Fruit fly (Drosophila melanogaster): ENCODE measurements around the gene GluRIIE.

GluRIIE gene

dm6 chr3R:20605078-20605477 is 43.4 kb downstream of the GluRIIE start:
- TF ChIP-seq Hr96 (GFP tag; optimal IDR thresholded peaks at IDR 0.05) (no peak), CG14711 (tag; optimal IDR thresholded peaks at IDR 0.05) (no peak), CG12768 (GFP tag; optimal IDR thresholded peaks at IDR 0.05) (no peak), Crg-1 (GFP tag; optimal IDR thresholded peaks at IDR 0.05) (no peak), kay (GFP tag; ENCODE audit: borderline replicate concordance) (no peak), CG1620 (GFP tag; optimal IDR thresholded peaks at IDR 0.05) (no peak), cnc (optimal IDR thresholded peaks at IDR 0.05) (no peak), cic (GFP tag; optimal IDR thresholded peaks at IDR 0.05) (no peak), toe (GFP tag; optimal IDR thresholded peaks at IDR 0.05) (no peak), CG7101 (tag; optimal IDR thresholded peaks at IDR 0.05) (no peak), Clk (GFP tag; optimal IDR thresholded peaks at IDR 0.05) (no peak), tj (GFP tag; optimal IDR thresholded peaks at IDR 0.05) (no peak)

dm6 chr3R:20604078-20604477 is 44.4 kb downstream of the GluRIIE start:
- TF ChIP-seq CG1620 (GFP tag; optimal IDR thresholded peaks at IDR 0.05) (no peak), ovo (GFP tag; optimal IDR thresholded peaks at IDR 0.05) (no peak), toe (GFP tag; optimal IDR thresholded peaks at IDR 0.05) (no peak), tj (GFP tag; optimal IDR thresholded peaks at IDR 0.05) (no peak), CG11617 (GFP tag; optimal IDR thresholded peaks at IDR 0.05) (no peak), Mnt (GFP tag; optimal IDR thresholded peaks at IDR 0.05) (no peak), pad (GFP tag; optimal IDR thresholded peaks at IDR 0.05) (no peak)

dm6 chr3R:20602599-20602998 is 45.9 kb downstream of the GluRIIE start:
- TF ChIP-seq cic (GFP tag; optimal IDR thresholded peaks at IDR 0.05) (no peak), CG33017 (tag; optimal IDR thresholded peaks at IDR 0.05) (no peak), kay (GFP tag; ENCODE audit: borderline replicate concordance) (peak; percentile 32), Clk (GFP tag; optimal IDR thresholded peaks at IDR 0.05) (no peak), Crg-1 (GFP tag; optimal IDR thresholded peaks at IDR 0.05) (no peak), CG1620 (GFP tag; optimal IDR thresholded peaks at IDR 0.05) (no peak)

dm6 chr3R:20600109-20600508 is 48.4 kb downstream of the GluRIIE start:
- no peak for TF ChIP-seq cic (GFP tag; optimal IDR thresholded peaks at IDR 0.05)
- TF ChIP-seq tj (GFP tag; optimal IDR thresholded peaks at IDR 0.05): no peak
- TF ChIP-seq CG33017 (tag; optimal IDR thresholded peaks at IDR 0.05): no peak
- TF ChIP-seq CG7045 (GFP tag; optimal IDR thresholded peaks at IDR 0.05): no peak
- TF ChIP-seq Hr96 (GFP tag; optimal IDR thresholded peaks at IDR 0.05): no peak
- TF ChIP-seq CG5204 (GFP tag; optimal IDR thresholded peaks at IDR 0.05): no peak
- no peak for TF ChIP-seq kay (GFP tag; ENCODE audit: borderline replicate concordance)

DNA sequence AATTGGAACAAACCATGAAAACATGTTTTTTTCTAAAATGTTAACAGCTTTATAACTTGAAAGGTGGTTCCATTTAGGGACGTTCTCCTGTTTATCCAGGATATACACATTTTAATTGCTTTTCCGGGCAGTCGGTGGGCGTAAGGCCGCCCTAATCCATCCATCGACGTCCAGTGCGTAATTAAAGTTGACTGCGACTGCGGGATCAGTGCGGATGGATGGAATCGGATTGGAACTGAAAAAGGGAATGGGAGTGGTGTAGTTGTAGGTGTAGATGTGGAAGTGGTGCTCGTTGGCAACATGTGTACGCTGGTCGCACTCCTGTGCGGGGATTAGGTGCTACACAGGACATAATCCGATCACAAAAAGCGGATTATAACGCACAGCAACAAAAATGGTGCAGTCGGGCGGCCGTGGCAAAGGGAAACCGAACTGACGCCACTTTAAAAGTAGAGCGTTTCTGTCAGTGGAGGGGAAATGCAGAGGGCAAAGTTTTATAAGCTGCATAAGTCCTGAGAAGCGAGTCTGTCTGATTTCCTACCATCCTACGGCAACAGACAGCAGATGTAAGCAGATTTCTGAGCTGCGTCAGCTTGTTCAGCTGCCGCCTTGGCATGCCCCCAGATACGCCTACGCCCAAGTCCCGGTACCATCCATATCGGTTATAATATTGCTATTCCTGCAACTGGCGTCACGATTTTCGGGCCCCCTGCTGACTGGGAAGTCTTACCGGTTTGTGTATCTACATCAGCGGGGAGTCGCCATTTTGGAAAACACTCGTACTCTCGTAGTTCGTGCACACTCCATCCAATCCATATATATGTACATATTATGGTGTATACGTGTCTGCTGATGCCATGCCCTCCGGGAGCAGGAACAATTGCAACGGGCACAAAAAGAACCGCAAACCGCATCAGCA is 50.9 kb downstream of the GluRIIE start:
- TF ChIP-seq CG12768 (GFP tag; optimal IDR thresholded peaks at IDR 0.05) (no peak), ovo (GFP tag; optimal IDR thresholded peaks at IDR 0.05) (no peak), CG5204 (GFP tag; optimal IDR thresholded peaks at IDR 0.05) (no peak), pad (GFP tag; optimal IDR thresholded peaks at IDR 0.05) (no peak)

DNA sequence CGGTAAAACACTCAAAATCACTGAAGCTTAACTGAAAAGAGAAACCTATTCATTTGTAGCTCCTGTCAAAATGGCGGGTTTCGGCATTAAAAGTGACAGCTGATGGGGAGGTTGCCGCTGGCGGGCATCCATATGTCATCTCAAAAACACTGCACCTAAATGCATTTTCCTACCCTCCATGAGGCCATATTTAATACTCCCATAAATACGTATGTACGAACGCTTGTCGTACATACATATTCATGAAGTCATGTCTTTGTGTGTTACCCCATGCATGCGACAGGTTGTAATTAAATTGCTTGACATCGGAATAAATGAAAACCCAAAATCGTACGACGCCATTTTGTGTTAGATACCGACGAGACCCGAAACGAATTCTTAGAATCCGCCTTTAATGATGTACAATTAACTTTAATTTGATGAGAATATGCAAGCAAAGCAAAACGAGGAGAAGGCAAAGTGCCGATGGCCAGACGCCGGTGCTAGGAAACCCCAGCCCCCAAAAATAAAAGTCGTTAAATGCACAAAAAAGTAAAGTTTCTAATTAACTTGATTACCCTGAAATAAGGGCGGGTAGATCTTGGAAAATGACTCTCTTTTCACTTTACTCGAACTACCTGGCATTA is 52.1 kb downstream of the GluRIIE start:
- TF ChIP-seq ovo (GFP tag; optimal IDR thresholded peaks at IDR 0.05): no peak
- TF ChIP-seq tj (GFP tag; optimal IDR thresholded peaks at IDR 0.05): peak; percentile 10
- TF ChIP-seq Crg-1 (GFP tag; optimal IDR thresholded peaks at IDR 0.05): no peak
- TF ChIP-seq Mnt (GFP tag; optimal IDR thresholded peaks at IDR 0.05): no peak

- TF ChIP-seq Clk (GFP tag; optimal IDR thresholded peaks at IDR 0.05) (no peak), CG11617 (GFP tag; optimal IDR thresholded peaks at IDR 0.05) (no peak), CG5204 (GFP tag; optimal IDR thresholded peaks at IDR 0.05) (no peak), Mnt (GFP tag; optimal IDR thresholded peaks at IDR 0.05) (no peak), toe (GFP tag; optimal IDR thresholded peaks at IDR 0.05) (no peak), tj (GFP tag; optimal IDR thresholded peaks at IDR 0.05) (no peak), cnc (optimal IDR thresholded peaks at IDR 0.05) (no peak), cic (GFP tag; optimal IDR thresholded peaks at IDR 0.05) (no peak), CG14711 (tag; optimal IDR thresholded peaks at IDR 0.05) (no peak), Crg-1 (GFP tag; optimal IDR thresholded peaks at IDR 0.05) (no peak), CG7045 (GFP tag; optimal IDR thresholded peaks at IDR 0.05) (no peak), bab1 (GFP tag; optimal IDR thresholded peaks at IDR 0.05) (no peak), Hr96 (GFP tag; optimal IDR thresholded peaks at IDR 0.05) (no peak), kay (GFP tag; ENCODE audit: borderline replicate concordance) (no peak), pad (GFP tag; optimal IDR thresholded peaks at IDR 0.05) (no peak), CG7101 (tag; optimal IDR thresholded peaks at IDR 0.05) (no peak), ovo (GFP tag; optimal IDR thresholded peaks at IDR 0.05) (no peak)
Observed at dm6 chr3R:20595901-20596300, 52.6 kb downstream of the GluRIIE start.
